Fruit fly (Drosophila melanogaster) whole organism, embryonic: ENCODE results near the gene Rrp46.

ENCODE experiments used
- Ada2b ChIP-seq: fragments of 200-800 bp; sonication (Bioruptor generic); IDR thresholded peaks from 2 replicates; pipeline ENCODE4 v1.3.6; 2022; ENCODE audit warnings: missing biosample characterization, missing genetic modification characterization
- Awh ChIP-seq: fragments of 200-800 bp; sonication (Bioruptor generic); IDR thresholded peaks from 2 replicates; pipeline ENCODE4, ENCODE4 v1.3.6; 2022; ENCODE audit warnings: missing biosample characterization, missing genetic modification characterization
- CG10321 ChIP-seq: fragments of 200-800 bp; sonication (Bioruptor generic); IDR thresholded peaks from 2 replicates; pipeline ENCODE4 v1.3.6; 2022; ENCODE audit warnings: missing biosample characterization, missing genetic modification characterization
- CG11695 ChIP-seq: fragments of 200-800 bp; sonication (Bioruptor generic); IDR thresholded peaks from 3 replicates; pipeline ENCODE4 v1.3.6; 2022; ENCODE audit warnings: missing biosample characterization, missing genetic modification characterization
- CG12769 ChIP-seq: fragments of 200-800 bp; sonication (Bioruptor generic); optimal IDR thresholded peaks from 2 replicates; lab custom pipeline; 2019; ENCODE audit warnings: missing biosample characterization, mild to moderate bottlenecking, missing genetic modification characterization, moderate library complexity
- CG15011 ChIP-seq: fragments of 200-800 bp; sonication (Bioruptor generic); optimal IDR thresholded peaks from 3 replicates; lab custom pipeline; 2018; ENCODE audit warnings: missing biosample characterization, mild to moderate bottlenecking, missing genetic modification characterization
- CG16779 ChIP-seq: fragments of 200-800 bp; sonication (Bioruptor generic); IDR thresholded peaks from 2 replicates; pipeline ENCODE4 v1.3.6; 2022; ENCODE audit warnings: missing biosample characterization, missing genetic modification characterization
- CG18262 ChIP-seq: fragments of 200-800 bp; optimal IDR thresholded peaks from 3 replicates; lab custom pipeline; 2019; ENCODE audit warnings: missing biosample characterization, mild to moderate bottlenecking, missing genetic modification characterization, moderate library complexity
- CG3838 ChIP-seq: fragments of 200-800 bp; sonication (Bioruptor generic); optimal IDR thresholded peaks from 3 replicates; lab custom pipeline; 2016; ENCODE audit warnings: missing biosample characterization, missing genetic modification characterization
- CG4282 ChIP-seq: fragments of 200-800 bp; sonication (Bioruptor generic); optimal IDR thresholded peaks from 2 replicates; lab custom pipeline; 2016; ENCODE audit warnings: missing biosample characterization, missing genetic modification characterization
- CG6689 ChIP-seq: fragments of 200-800 bp; sonication (Bioruptor generic); IDR thresholded peaks from 2 replicates; pipeline ENCODE4 v1.3.6; 2022; ENCODE audit warnings: missing biosample characterization, missing genetic modification characterization
- CG6854 ChIP-seq: fragments of 200-800 bp; sonication (Bioruptor generic); optimal IDR thresholded peaks from 3 replicates; lab custom pipeline; 2017; ENCODE audit warnings: missing biosample characterization, mild to moderate bottlenecking, missing genetic modification characterization
- CG7372 ChIP-seq: fragments of 200-800 bp; sonication (Bioruptor generic); IDR thresholded peaks from 2 replicates; pipeline ENCODE4 v1.3.6; 2022; ENCODE audit warnings: missing biosample characterization, missing genetic modification characterization
- D19A ChIP-seq: fragments of 200-800 bp; optimal IDR thresholded peaks from 3 replicates; lab custom pipeline; 2019; ENCODE audit warnings: missing biosample characterization, mild to moderate bottlenecking, missing genetic modification characterization, moderate library complexity
- Deaf1 ChIP-seq: fragments of 200-800 bp; optimal IDR thresholded peaks from 3 replicates; lab custom pipeline; 2019; ENCODE audit warnings: missing biosample characterization, mild to moderate bottlenecking, missing genetic modification characterization, moderate library complexity
- Dip2 ChIP-seq: fragments of 200-800 bp; sonication (Bioruptor generic); IDR thresholded peaks from 2 replicates; pipeline ENCODE4 v1.3.6; 2022; ENCODE audit warnings: missing biosample characterization, missing genetic modification characterization
- H2.0 ChIP-seq: fragments of 200-800 bp; sonication (Bioruptor generic); IDR thresholded peaks from 2 replicates; pipeline ENCODE4 v1.3.6; 2022; ENCODE audit warnings: missing biosample characterization, missing genetic modification characterization
- HLH54F ChIP-seq: fragments of 200-800 bp; sonication (Bioruptor generic); optimal IDR thresholded peaks from 3 replicates; lab custom pipeline; 2016; ENCODE audit warnings: missing biosample characterization, missing genetic modification characterization
- Hmr ChIP-seq: fragments of 200-800 bp; sonication (Bioruptor generic); optimal IDR thresholded peaks from 3 replicates; lab custom pipeline; 2017; ENCODE audit warnings: mild to moderate bottlenecking, missing biosample characterization, missing genetic modification reagents, missing genetic modification characterization
- Lhr ChIP-seq: fragments of 200-800 bp; sonication (Bioruptor generic); optimal IDR thresholded peaks from 3 replicates; lab custom pipeline; 2017; ENCODE audit warnings: mild to moderate bottlenecking, missing biosample characterization, missing genetic modification reagents, missing genetic modification characterization
- Mes4 ChIP-seq: fragments of 200-800 bp; sonication (Bioruptor generic); optimal IDR thresholded peaks from 2 replicates; lab custom pipeline; 2016; ENCODE audit warnings: missing biosample characterization, missing genetic modification characterization
- NfI ChIP-seq: fragments of 200-800 bp; sonication (Bioruptor generic); optimal IDR thresholded peaks from 3 replicates; lab custom pipeline; 2018; ENCODE audit warnings: missing biosample characterization, mild to moderate bottlenecking, missing genetic modification characterization, moderate library complexity
- Rx ChIP-seq: fragments of 200-800 bp; sonication (Bioruptor generic); IDR thresholded peaks from 2 replicates; pipeline ENCODE4 v1.3.6; 2022; ENCODE audit warnings: missing biosample characterization, missing genetic modification characterization
- Scr ChIP-seq: fragments of 200-800 bp; sonication (Bioruptor generic); IDR thresholded peaks from 2 replicates; pipeline ENCODE4 v1.3.6; 2022; ENCODE audit warnings: missing biosample characterization, missing genetic modification characterization; ENCODE audit not compliant: partially characterized antibody
- Tbp ChIP-seq: fragments of >200 bp; optimal IDR thresholded peaks from 2 replicates; lab custom pipeline; 2018; ENCODE audit warnings: missing biosample characterization, missing genetic modification characterization
- al ChIP-seq: fragments of 200-800 bp; sonication (Bioruptor generic); IDR thresholded peaks from 2 replicates; pipeline ENCODE4 v1.3.6; 2022; ENCODE audit warnings: missing biosample characterization, missing genetic modification characterization
- ase ChIP-seq: fragments of 200-800 bp; sonication (Bioruptor generic); IDR thresholded peaks from 3 replicates; pipeline ENCODE4 v1.3.6; 2022; ENCODE audit warnings: missing biosample characterization, missing genetic modification characterization
- cas ChIP-seq: fragments of 200-800 bp; sonication (Bioruptor generic); IDR thresholded peaks from 2 replicates; pipeline ENCODE4 v1.3.6; 2022; ENCODE audit warnings: missing biosample characterization, missing genetic modification characterization
- caup ChIP-seq: fragments of 200-800 bp; sonication (Bioruptor generic); optimal IDR thresholded peaks from 3 replicates; lab custom pipeline; 2017; ENCODE audit warnings: missing biosample characterization, mild to moderate bottlenecking, missing genetic modification characterization, moderate library complexity; ENCODE audit not compliant: severe bottlenecking
- ewg ChIP-seq: fragments of 200-800 bp; sonication (Bioruptor generic); optimal IDR thresholded peaks from 3 replicates; lab custom pipeline; 2017; ENCODE audit warnings: mild to moderate bottlenecking, missing biosample characterization, missing genetic modification reagents, missing genetic modification characterization
- fd96Cb ChIP-seq: fragments of 200-800 bp; sonication (Bioruptor generic); optimal IDR thresholded peaks from 2 replicates; lab custom pipeline; 2018; ENCODE audit warnings: missing biosample characterization, mild to moderate bottlenecking, missing genetic modification characterization, moderate library complexity
- gcm ChIP-seq: fragments of 200-800 bp; sonication (Bioruptor generic); optimal IDR thresholded peaks from 2 replicates; lab custom pipeline; 2019; ENCODE audit warnings: missing biosample characterization, mild to moderate bottlenecking, missing genetic modification characterization, moderate library complexity
- gem ChIP-seq: fragments of 200-800 bp; sonication (Bioruptor generic); optimal IDR thresholded peaks from 2 replicates; lab custom pipeline; 2019; ENCODE audit warnings: missing biosample characterization, mild to moderate bottlenecking, missing genetic modification characterization, moderate library complexity
- gsb-n ChIP-seq: fragments of 200-800 bp; sonication (Bioruptor generic); optimal IDR thresholded peaks from 3 replicates; lab custom pipeline; 2018; ENCODE audit warnings: missing biosample characterization, mild to moderate bottlenecking, missing genetic modification characterization
- insv ChIP-seq, 2 experiments: fragments of 200-800 bp; sonication (Bioruptor generic); optimal IDR thresholded peaks; 3 replicates each; lab custom pipeline; 2016 to 2018; ENCODE audit warnings: missing biosample characterization in 2 of 2, missing genetic modification characterization in 2 of 2
- kah ChIP-seq: fragments of 200-800 bp; sonication (Bioruptor generic); optimal IDR thresholded peaks from 2 replicates; lab custom pipeline; 2018; ENCODE audit warnings: missing biosample characterization, mild to moderate bottlenecking, missing genetic modification characterization
- ken ChIP-seq: fragments of 200-800 bp; sonication (Bioruptor generic); IDR thresholded peaks from 3 replicates; pipeline ENCODE4 v1.3.6; 2022; ENCODE audit warnings: missing biosample characterization, missing genetic modification characterization
- lilli ChIP-seq: fragments of 200-800 bp; sonication (Bioruptor generic); optimal IDR thresholded peaks from 3 replicates; lab custom pipeline; 2016; ENCODE audit warnings: missing biosample characterization, missing genetic modification characterization
- p53 ChIP-seq: fragments of 200-800 bp; sonication (Bioruptor generic); optimal IDR thresholded peaks from 2 replicates; lab custom pipeline; 2016; ENCODE audit warnings: missing biosample characterization, missing genetic modification characterization
- peb ChIP-seq: fragments of 200-800 bp; sonication (Bioruptor generic); IDR thresholded peaks from 2 replicates; pipeline ENCODE4 v1.3.6; 2022; ENCODE audit warnings: missing biosample characterization, missing genetic modification characterization
- ro ChIP-seq: fragments of 200-800 bp; sonication (Bioruptor generic); IDR thresholded peaks from 2 replicates; pipeline ENCODE4 v1.3.6; 2022; ENCODE audit warnings: missing biosample characterization, missing genetic modification characterization
- sens-2 ChIP-seq: fragments of 200-800 bp; sonication (Bioruptor generic); IDR thresholded peaks from 2 replicates; pipeline ENCODE4 v1.3.6; 2022; ENCODE audit warnings: missing biosample characterization, missing genetic modification characterization
- sisA ChIP-seq: fragments of 200-800 bp; sonication (Bioruptor generic); IDR thresholded peaks from 2 replicates; pipeline ENCODE4 v1.3.6; 2022; ENCODE audit warnings: missing biosample characterization, missing genetic modification characterization
- sr ChIP-seq: fragments of 200-800 bp; sonication (Bioruptor generic); IDR thresholded peaks from 3 replicates; pipeline ENCODE4 v1.3.6; 2022; ENCODE audit warnings: missing biosample characterization, missing genetic modification characterization
- ssp ChIP-seq: fragments of 200-800 bp; sonication (Bioruptor generic); IDR thresholded peaks from 2 replicates; pipeline ENCODE4 v1.3.6; 2022; ENCODE audit warnings: missing biosample characterization, missing genetic modification characterization
- tin ChIP-seq: fragments of 200-800 bp; sonication (Bioruptor generic); optimal IDR thresholded peaks from 3 replicates; lab custom pipeline; 2016; ENCODE audit warnings: missing biosample characterization, missing genetic modification characterization
- tio ChIP-seq: fragments of 200-800 bp; sonication (Bioruptor generic); optimal IDR thresholded peaks from 2 replicates; lab custom pipeline; 2017; ENCODE audit warnings: missing biosample characterization, missing genetic modification characterization, inconsistent platforms
- tup ChIP-seq: fragments of 200-800 bp; sonication (Bioruptor generic); optimal IDR thresholded peaks from 2 replicates; lab custom pipeline; 2016; ENCODE audit warnings: missing biosample characterization, mild to moderate bottlenecking, missing genetic modification characterization, moderate library complexity
- twi ChIP-seq: fragments of 200-800 bp; optimal IDR thresholded peaks from 2 replicates; lab custom pipeline; 2019; ENCODE audit warnings: missing biosample characterization, mild to moderate bottlenecking, missing genetic modification characterization, moderate library complexity
- tx ChIP-seq: fragments of 200-800 bp; sonication (Bioruptor generic); optimal IDR thresholded peaks from 2 replicates; lab custom pipeline; 2016; ENCODE audit warnings: missing biosample characterization, missing genetic modification characterization

Gene Rrp46

dm6 chr3R:10393654-10394367 is 19.3 kb upstream of the Rrp46 start (continued):
- peak; percentile 67 for TF ChIP-seq Mes4 (GFP tag; lab: Kevin White, UChicago)
- peak; percentile 71 for TF ChIP-seq sisA (GFP tag; lab: Robert Waterston, UW)
- TF ChIP-seq ase (GFP tag; lab: Robert Waterston, UW), result peak; percentile 84
- TF ChIP-seq CG15011, result peak; percentile 16
- TF ChIP-seq Deaf1 (tag; lab: Kevin White, UChicago), result peak; percentile 54
- TF ChIP-seq kah (GFP tag; lab: Kevin White, UChicago), result peak; percentile 42
- peak; percentile 57 for TF ChIP-seq al (GFP tag; lab: Robert Waterston, UW)
- peak; percentile 75 for TF ChIP-seq lilli
- TF ChIP-seq CG12769 (tag; lab: Kevin White, UChicago), result peak; percentile 93
- TF ChIP-seq ssp (GFP tag; lab: Robert Waterston, UW), result peak; percentile 66; the same call in 1 of the 2 replicates
- peak; percentile 74 for TF ChIP-seq CG18262 (tag; lab: Kevin White, UChicago)
- TF ChIP-seq Tbp (GFP tag; lab: Kevin White, UChicago), result no peak
- TF ChIP-seq Ada2b (GFP tag; lab: Robert Waterston, UW), result peak; percentile 94
- TF ChIP-seq tin (GFP tag; lab: Kevin White, UChicago), result peak; percentile 70
- TF ChIP-seq p53 (GFP tag; lab: Kevin White, UChicago), result no peak
- no peak for TF ChIP-seq Scr (GFP tag; lab: Robert Waterston, UW)
- TF ChIP-seq CG4282 (GFP tag; lab: Kevin White, UChicago), result no peak
- peak; percentile 7 for TF ChIP-seq Lhr (GFP tag; lab: Kevin White, UChicago)
- TF ChIP-seq CG16779 (GFP tag; lab: Robert Waterston, UW), result peak; percentile 16; the same call in 1 of the 2 replicates
- peak; percentile 65 for TF ChIP-seq tx (GFP tag; lab: Kevin White, UChicago)
- TF ChIP-seq fd96Cb (tag; lab: Kevin White, UChicago), result peak; percentile 78
- TF ChIP-seq insv (GFP tag; optimal IDR thresholded peaks at IDR 0.05; lab: Kevin White, UChicago), result peak in 1 of 2 experiments; percentile 38
- TF ChIP-seq CG6689 (GFP tag; lab: Robert Waterston, UW), result peak; percentile 82
- peak; percentile 61 for TF ChIP-seq sens-2 (GFP tag; lab: Robert Waterston, UW)
- TF ChIP-seq gsb-n, result no peak
- peak; percentile 68 for TF ChIP-seq Rx
- peak; percentile 84 for TF ChIP-seq gem
- TF ChIP-seq HLH54F (GFP tag; lab: Kevin White, UChicago), result peak; percentile 48
- TF ChIP-seq cas (GFP tag; lab: Robert Waterston, UW), result peak; percentile 50; the same call in 1 of the 2 replicates
- peak; percentile 87 for TF ChIP-seq H2.0 (GFP tag; lab: Robert Waterston, UW)
- TF ChIP-seq ro, result no peak
- TF ChIP-seq sr (GFP tag; lab: Robert Waterston, UW), result no peak
- TF ChIP-seq D19A (tag; lab: Kevin White, UChicago), result peak; percentile 58
- peak; percentile 77 for TF ChIP-seq gcm (GFP tag; lab: Kevin White, UChicago)
- no peak for TF ChIP-seq Dip2 (GFP tag; lab: Robert Waterston, UW)
- peak; percentile 60 for TF ChIP-seq caup (GFP tag; lab: Kevin White, UChicago)
- peak; percentile 66; the same call in 2 of the 3 replicates for TF ChIP-seq ken (GFP tag; lab: Robert Waterston, UW)
- no peak for TF ChIP-seq peb
- TF ChIP-seq twi, result peak; percentile 57
- TF ChIP-seq CG11695 (GFP tag; lab: Robert Waterston, UW), result peak; percentile 87
- TF ChIP-seq Awh (GFP tag; lab: Robert Waterston, UW), result peak; percentile 82
- TF ChIP-seq tup (GFP tag; lab: Kevin White, UChicago), result no peak
- peak; percentile 62 for TF ChIP-seq tio (GFP tag; lab: Kevin White, UChicago)
- TF ChIP-seq Hmr, result peak; percentile 76
- peak; percentile 82 for TF ChIP-seq CG7372
- TF ChIP-seq CG6854, result peak; percentile 1
- TF ChIP-seq CG10321 (GFP tag; lab: Robert Waterston, UW), result peak; percentile 75; the same call in 1 of the 2 replicates
- peak; percentile 71 for TF ChIP-seq CG3838 (GFP tag; lab: Kevin White, UChicago)
- TF ChIP-seq ewg (GFP tag; lab: Kevin White, UChicago), result peak; percentile 66
- peak; percentile 87 for TF ChIP-seq NfI (GFP tag; lab: Kevin White, UChicago)
